Worm (Caenorhabditis elegans): Measurements from ENCODE around the gene ZK669.2.

ZK669.2 gene

DNA sequence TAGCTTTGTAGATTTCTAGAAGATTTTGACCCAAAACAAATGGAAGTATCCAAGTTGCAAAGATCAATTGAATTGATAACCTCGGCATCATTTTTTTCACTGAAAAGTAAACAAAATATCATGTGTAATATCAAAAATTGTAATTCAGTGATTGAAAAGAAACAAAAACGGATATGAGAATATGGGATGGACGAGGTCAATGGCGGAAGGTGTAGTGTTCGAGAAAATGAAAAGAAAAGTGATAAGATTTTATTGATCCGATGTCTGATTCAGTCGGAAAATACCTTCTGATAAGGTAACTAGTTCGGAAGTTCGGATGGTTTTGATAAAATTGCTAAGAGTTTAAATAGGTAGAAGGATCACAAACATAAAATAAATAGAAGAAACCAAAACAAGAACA, at the start of gene ZK669.2:
Gene ZK669.2 (minus strand): TSS at position 101 of the 400 bp plus-strand sequence.
- TF ChIP-seq nhr-23 (tag; optimal IDR thresholded peaks at IDR 0.05) (peak; percentile 31), lsy-12 (tag; optimal IDR thresholded peaks at IDR 0.05) (no peak)

- TF ChIP-seq elt-3 (tag; optimal IDR thresholded peaks at IDR 0.05) = no peak
- TF ChIP-seq lin-39 (tag; optimal IDR thresholded peaks at IDR 0.05) = peak; percentile 44
- no peak for TF ChIP-seq ama-1 (optimal IDR thresholded peaks at IDR 0.05)
- no peak for TF ChIP-seq ztf-4 (tag; optimal IDR thresholded peaks at IDR 0.05)
- TF ChIP-seq nfya-1 (tag; optimal IDR thresholded peaks at IDR 0.05; ENCODE audit: insufficient read depth) = peak; percentile 6
Measured at ce11 chrII:7986928-7987327, 49.0 kb upstream of the ZK669.2 start.

ce11 chrII:7985029-7985428, 47.1 kb upstream of the ZK669.2 start:
- TF ChIP-seq lin-39 (tag; optimal IDR thresholded peaks at IDR 0.05) = peak; percentile 44
- TF ChIP-seq R02D3.7 (tag; optimal IDR thresholded peaks at IDR 0.05) = no peak

- TF ChIP-seq nfya-1 (tag; optimal IDR thresholded peaks at IDR 0.05; ENCODE audit: insufficient read depth) = no peak
- TF ChIP-seq nhr-76 (tag; optimal IDR thresholded peaks at IDR 0.05) = no peak
- TF ChIP-seq unc-62 (GFP tag; optimal IDR thresholded peaks at IDR 0.05) = no peak
- TF ChIP-seq nhr-11 (tag; optimal IDR thresholded peaks at IDR 0.05) = no peak
- TF ChIP-seq mml-1 (tag; optimal IDR thresholded peaks at IDR 0.05) = no peak
- TF ChIP-seq lin-15B (tag; optimal IDR thresholded peaks at IDR 0.05) = no peak
- TF ChIP-seq fkh-10 (GFP tag; optimal IDR thresholded peaks at IDR 0.05) = no peak
- no peak for TF ChIP-seq aly-2 (tag; optimal IDR thresholded peaks at IDR 0.05)
- no peak for TF ChIP-seq daf-12 (tag; optimal IDR thresholded peaks at IDR 0.05)
- TF ChIP-seq snpc-4 (tag; optimal IDR thresholded peaks at IDR 0.05) = no peak
- TF ChIP-seq egl-5 (tag; optimal IDR thresholded peaks at IDR 0.05) = no peak
- TF ChIP-seq ztf-11 (tag; optimal IDR thresholded peaks at IDR 0.05) = no peak
- no peak for TF ChIP-seq jun-1 (tag; optimal IDR thresholded peaks at IDR 0.05)
Measured at ce11 chrII:7984071-7984470, 46.1 kb upstream of the ZK669.2 start.

- TF ChIP-seq nhr-28 (tag; optimal IDR thresholded peaks at IDR 0.05) = no peak
- TF ChIP-seq zag-1 (tag; optimal IDR thresholded peaks at IDR 0.05) = no peak
- no peak for TF ChIP-seq nhr-237 (tag; optimal IDR thresholded peaks at IDR 0.05)
Measured at ce11 chrII:7983454-7983853, 45.5 kb upstream of the ZK669.2 start.

DNA sequence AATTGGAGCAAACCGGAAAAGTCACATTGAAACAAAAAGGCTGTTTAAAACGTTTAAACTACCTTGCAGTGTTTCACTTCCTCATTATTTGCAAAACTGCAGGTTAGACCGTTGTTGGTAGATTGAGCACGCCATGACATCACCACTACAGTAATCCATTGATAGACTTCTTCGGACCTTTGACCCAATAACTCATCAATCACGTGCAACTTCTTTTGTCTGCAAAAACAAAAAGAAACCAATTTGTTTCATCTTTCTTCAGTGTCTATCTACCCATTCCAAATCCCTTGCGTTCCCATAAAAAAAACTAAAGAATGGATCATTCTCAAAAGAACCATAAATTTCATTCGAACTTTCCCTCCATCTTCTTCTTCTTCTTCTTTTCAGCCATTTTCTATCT, 43.1 kb upstream of the ZK669.2 start:
- TF ChIP-seq ztf-4 (tag; optimal IDR thresholded peaks at IDR 0.05) (no peak), pha-4 (tag; optimal IDR thresholded peaks at IDR 0.05) (no peak), nfya-1 (tag; optimal IDR thresholded peaks at IDR 0.05; ENCODE audit: insufficient read depth) (no peak), jun-1 (tag; optimal IDR thresholded peaks at IDR 0.05) (no peak), lin-39 (tag; optimal IDR thresholded peaks at IDR 0.05) (peak; percentile 3), egl-5 (tag; optimal IDR thresholded peaks at IDR 0.05) (peak; percentile 51), pqm-1 (tag; optimal IDR thresholded peaks at IDR 0.05) (no peak), ceh-9 (tag; optimal IDR thresholded peaks at IDR 0.05) (no peak), tbx-2 (tag; optimal IDR thresholded peaks at IDR 0.05) (no peak), fkh-2 (tag; optimal IDR thresholded peaks at IDR 0.05) (no peak)

DNA sequence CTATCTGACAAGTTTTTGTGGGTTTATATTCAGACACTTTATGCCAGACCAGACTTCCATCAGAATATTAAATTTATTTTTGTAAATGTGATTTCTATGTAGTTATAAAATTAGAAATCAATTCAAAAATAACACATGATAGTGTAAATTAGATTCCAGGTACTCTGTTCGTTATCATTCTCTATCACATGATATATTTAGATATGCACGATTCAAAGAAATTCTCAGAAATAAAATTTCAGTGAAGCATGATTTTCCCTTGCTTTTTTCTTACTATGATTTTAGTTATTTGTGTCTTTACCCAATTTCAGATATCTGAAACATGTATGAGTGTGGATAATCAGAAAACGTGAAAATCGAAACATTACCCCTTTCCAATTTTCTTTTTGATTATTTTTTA, 39.5 kb upstream of the ZK669.2 start:
- TF ChIP-seq lin-39 (tag; optimal IDR thresholded peaks at IDR 0.05) (no peak), unc-39 (tag; optimal IDR thresholded peaks at IDR 0.05) (no peak)

DNA sequence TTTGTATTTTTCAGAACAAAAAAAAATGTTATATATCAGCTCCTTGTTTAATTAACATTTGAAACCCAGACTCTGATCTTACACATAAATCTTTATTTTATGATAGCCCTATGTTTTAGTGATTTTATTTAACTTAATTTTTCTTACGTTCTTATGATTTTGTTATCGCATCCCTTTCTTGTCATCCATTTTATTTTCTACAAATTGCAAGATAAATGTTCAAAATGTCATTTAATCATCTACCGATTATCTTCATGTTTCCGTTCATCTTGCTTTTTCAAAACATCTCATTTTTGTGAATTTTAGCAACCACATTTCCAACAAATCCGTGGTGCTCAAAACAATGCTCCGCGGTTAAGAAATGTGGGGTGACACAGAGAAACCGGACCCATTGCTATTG, 38.3 kb upstream of the ZK669.2 start, which contains the start of gene DH11.5:
Gene DH11.5 (plus strand): TSS at position 301 of the 400 bp plus-strand sequence.
- TF ChIP-seq nhr-12 (tag; optimal IDR thresholded peaks at IDR 0.05) (no peak), ama-1 (optimal IDR thresholded peaks at IDR 0.05) (no peak)

All from whole organism, L3 larva.